Fruit fly (Drosophila melanogaster) whole organism, embryonic: Measurements from ENCODE around the gene Xport-B.
A peak's percentile ranks its signal among the peaks of the same experiment; 100 is the strongest.

Experiments used
- B-H1 ChIP-seq: fragments of 200-800 bp; sonication (Bioruptor generic); IDR thresholded peaks from 3 replicates; pipeline ENCODE4 v1.3.6; 2022; ENCODE audit warnings: missing biosample characterization, missing genetic modification characterization
- Bgb ChIP-seq: fragments of 200-800 bp; sonication (Bioruptor generic); IDR thresholded peaks from 2 replicates; pipeline ENCODE4 v1.3.6; 2022; ENCODE audit warnings: missing biosample characterization, missing genetic modification characterization; ENCODE audit not compliant: partially characterized antibody
- BtbVII ChIP-seq: fragments of 200-800 bp; sonication (Bioruptor generic); optimal IDR thresholded peaks from 3 replicates; lab custom pipeline; 2017; ENCODE audit warnings: missing biosample characterization, mild to moderate bottlenecking, missing genetic modification characterization
- CG10274 ChIP-seq: fragments of 200-800 bp; sonication (Bioruptor generic); optimal IDR thresholded peaks from 3 replicates; lab custom pipeline; 2017; ENCODE audit warnings: missing biosample characterization, mild to moderate bottlenecking, missing genetic modification characterization
- CG12299 ChIP-seq: fragments of 200-800 bp; sonication (Bioruptor generic); optimal IDR thresholded peaks from 2 replicates; lab custom pipeline; 2018; ENCODE audit warnings: missing biosample characterization, mild to moderate bottlenecking, missing genetic modification characterization
- CG12391 ChIP-seq: fragments of 200-800 bp; sonication (Bioruptor generic); optimal IDR thresholded peaks from 3 replicates; lab custom pipeline; 2018; ENCODE audit warnings: missing biosample characterization, mild to moderate bottlenecking, missing genetic modification characterization, moderate library complexity
- CG15514 ChIP-seq: fragments of 200-800 bp; sonication (Bioruptor generic); optimal IDR thresholded peaks from 3 replicates; lab custom pipeline; 2017; ENCODE audit warnings: missing biosample characterization, missing genetic modification characterization, mild to moderate bottlenecking, moderate library complexity, missing genetic modification reagents
- CG16779 ChIP-seq: fragments of 200-800 bp; sonication (Bioruptor generic); IDR thresholded peaks from 2 replicates; pipeline ENCODE4 v1.3.6; 2022; ENCODE audit warnings: missing biosample characterization, missing genetic modification characterization
- CG17328 ChIP-seq: fragments of 200-800 bp; sonication (Bioruptor generic); IDR thresholded peaks from 2 replicates; pipeline ENCODE4 v1.3.6; 2022; ENCODE audit warnings: missing biosample characterization, missing genetic modification characterization
- CG17385 ChIP-seq: fragments of 200-800 bp; sonication (Bioruptor generic); optimal IDR thresholded peaks from 3 replicates; lab custom pipeline; 2018; ENCODE audit warnings: missing biosample characterization, mild to moderate bottlenecking, missing genetic modification characterization
- CG1792 ChIP-seq: fragments of 200-800 bp; sonication (Bioruptor generic); optimal IDR thresholded peaks from 2 replicates; lab custom pipeline; 2016; ENCODE audit warnings: missing biosample characterization, missing genetic modification characterization
- CG18262 ChIP-seq: fragments of 200-800 bp; optimal IDR thresholded peaks from 3 replicates; lab custom pipeline; 2019; ENCODE audit warnings: missing biosample characterization, mild to moderate bottlenecking, missing genetic modification characterization, moderate library complexity
- CG18619 ChIP-seq: fragments of 200-800 bp; sonication (Bioruptor generic); optimal IDR thresholded peaks from 3 replicates; lab custom pipeline; 2017; ENCODE audit warnings: missing biosample characterization, mild to moderate bottlenecking, missing genetic modification characterization
- CG32532 ChIP-seq: fragments of 200-800 bp; sonication (Bioruptor generic); IDR thresholded peaks from 2 replicates; pipeline ENCODE4 v1.3.6; 2022; ENCODE audit warnings: missing biosample characterization, missing genetic modification characterization
- CG4360 ChIP-seq: fragments of 200-800 bp; sonication (Bioruptor generic); IDR thresholded peaks from 2 replicates; pipeline ENCODE4 v1.3.6; 2022; ENCODE audit warnings: missing biosample characterization, missing genetic modification characterization
- CG4707 ChIP-seq: fragments of 200-800 bp; sonication (Bioruptor generic); optimal IDR thresholded peaks from 2 replicates; lab custom pipeline; 2018; ENCODE audit warnings: missing biosample characterization, mild to moderate bottlenecking, missing genetic modification characterization, moderate library complexity
- CG5245 ChIP-seq: fragments of 200-800 bp; sonication (Bioruptor generic); optimal IDR thresholded peaks from 3 replicates; lab custom pipeline; 2016; ENCODE audit warnings: missing biosample characterization, missing genetic modification characterization
- CG6791 ChIP-seq: fragments of 200-800 bp; sonication (Bioruptor generic); IDR thresholded peaks from 3 replicates; pipeline ENCODE4 v1.3.6; 2022; ENCODE audit warnings: missing biosample characterization, missing genetic modification characterization; ENCODE audit not compliant: partially characterized antibody
- CG7839 ChIP-seq: fragments of 200-800 bp; sonication (Bioruptor generic); optimal IDR thresholded peaks from 3 replicates; lab custom pipeline; 2018; ENCODE audit warnings: missing biosample characterization, mild to moderate bottlenecking, missing genetic modification characterization, moderate library complexity
- CG9215 ChIP-seq: fragments of 200-800 bp; sonication (Bioruptor generic); IDR thresholded peaks from 2 replicates; pipeline ENCODE4 v1.3.6; 2022; ENCODE audit warnings: missing biosample characterization, missing genetic modification characterization
- CG9876 ChIP-seq: fragments of 200-800 bp; sonication (Bioruptor generic); optimal IDR thresholded peaks from 2 replicates; lab custom pipeline; 2016; ENCODE audit warnings: missing biosample characterization, missing genetic modification characterization
- Dip3 ChIP-seq: fragments of 200-800 bp; sonication (Bioruptor generic); optimal IDR thresholded peaks from 3 replicates; lab custom pipeline; 2016; ENCODE audit warnings: missing biosample characterization, missing genetic modification characterization
- Dll ChIP-seq: fragments of 200-800 bp; sonication (Bioruptor generic); IDR thresholded peaks from 4 replicates; pipeline ENCODE4 v1.3.6; 2022; ENCODE audit warnings: missing biosample characterization, missing genetic modification characterization; ENCODE audit not compliant: partially characterized antibody
- Eip74EF ChIP-seq, 2 experiments: fragments of 200-800 bp in 1 of 2; fragments of >200 bp in 1 of 2; sonication (Bioruptor generic) in 1 of 2; optimal IDR thresholded peaks; 2 replicates each; lab custom pipeline; 2017 to 2019; ENCODE audit warnings: missing biosample characterization in 2 of 2, missing genetic modification characterization in 2 of 2, mild to moderate bottlenecking in 1 of 2, moderate library complexity in 1 of 2
- H15 ChIP-seq: fragments of 200-800 bp; sonication (Bioruptor generic); IDR thresholded peaks from 3 replicates; pipeline ENCODE4 v1.3.6; 2022; ENCODE audit warnings: missing biosample characterization, missing genetic modification characterization
- Hsf ChIP-seq: fragments of 200-800 bp; sonication (Bioruptor generic); optimal IDR thresholded peaks from 3 replicates; lab custom pipeline; 2016; ENCODE audit warnings: missing biosample characterization, missing genetic modification characterization
- Jarid2 ChIP-seq: fragments of 200-800 bp; sonication (Bioruptor generic); optimal IDR thresholded peaks from 3 replicates; lab custom pipeline; 2017; ENCODE audit warnings: mild to moderate bottlenecking, missing biosample characterization, missing genetic modification reagents, missing genetic modification characterization
- Meics ChIP-seq: fragments of 200-800 bp; sonication (Bioruptor generic); optimal IDR thresholded peaks from 2 replicates; lab custom pipeline; 2017; ENCODE audit warnings: missing biosample characterization, mild to moderate bottlenecking, missing genetic modification characterization
- Scr ChIP-seq: fragments of 200-800 bp; sonication (Bioruptor generic); IDR thresholded peaks from 2 replicates; pipeline ENCODE4 v1.3.6; 2022; ENCODE audit warnings: missing biosample characterization, missing genetic modification characterization; ENCODE audit not compliant: partially characterized antibody
- Sin3A ChIP-seq: fragments of >200 bp; optimal IDR thresholded peaks from 2 replicates; lab custom pipeline; 2018
- abd-A ChIP-seq: fragments of 200-800 bp; sonication (Bioruptor generic); optimal IDR thresholded peaks from 3 replicates; lab custom pipeline; 2019; ENCODE audit warnings: missing biosample characterization, mild to moderate bottlenecking, missing genetic modification characterization, moderate library complexity
- az2 ChIP-seq: fragments of 200-800 bp; sonication (Bioruptor generic); optimal IDR thresholded peaks from 3 replicates; lab custom pipeline; 2016; ENCODE audit warnings: missing biosample characterization, missing genetic modification characterization
- bsh ChIP-seq, 2 experiments: fragments of 200-800 bp; sonication (Bioruptor generic); optimal IDR thresholded peaks; 2 replicates each; lab custom pipeline; 2017 to 2018; ENCODE audit warnings: mild to moderate bottlenecking in 2 of 2, missing biosample characterization in 2 of 2, missing genetic modification characterization in 2 of 2, moderate library complexity in 1 of 2
- danr ChIP-seq: fragments of 200-800 bp; sonication (Bioruptor generic); IDR thresholded peaks from 2 replicates; pipeline ENCODE4 v1.3.6; 2022; ENCODE audit warnings: missing biosample characterization, missing genetic modification characterization
- dmrt11E ChIP-seq: fragments of 200-800 bp; sonication (Bioruptor generic); optimal IDR thresholded peaks from 3 replicates; lab custom pipeline; 2018; ENCODE audit warnings: missing biosample characterization, mild to moderate bottlenecking, missing genetic modification characterization, moderate library complexity
- dysf ChIP-seq: fragments of 200-800 bp; sonication (Bioruptor generic); IDR thresholded peaks from 3 replicates; pipeline ENCODE4 v1.3.6; 2022; ENCODE audit warnings: missing biosample characterization, missing genetic modification characterization
- esg ChIP-seq: fragments of 200-800 bp; sonication (Bioruptor generic); conservative IDR thresholded peaks from 2 replicates; pipeline ENCODE4 v1.3.6; 2022; ENCODE audit warnings: missing biosample characterization, missing genetic modification characterization
- fru ChIP-seq: fragments of >200 bp; optimal IDR thresholded peaks from 2 replicates; lab custom pipeline; 2017
- gro ChIP-seq: fragments of 200-800 bp; sonication (Bioruptor generic); optimal IDR thresholded peaks from 2 replicates; lab custom pipeline; 2016; ENCODE audit warnings: missing biosample characterization, missing genetic modification characterization
- hkb ChIP-seq, 2 experiments: fragments of 200-800 bp in 1 of 2; fragments of >200 bp in 1 of 2; sonication (Bioruptor generic) in 1 of 2; IDR thresholded peaks in 1 of 2; optimal IDR thresholded peaks in 1 of 2; 2 replicates each; pipeline versions ENCODE4 v1.3.6 to Lab custom; 2017 to 2022; ENCODE audit warnings: missing biosample characterization in 1 of 2, missing genetic modification characterization in 1 of 2
- ind ChIP-seq: fragments of 200-800 bp; sonication (Bioruptor generic); optimal IDR thresholded peaks from 3 replicates; lab custom pipeline; 2016; ENCODE audit warnings: missing biosample characterization, missing genetic modification characterization
- ken ChIP-seq: fragments of 200-800 bp; sonication (Bioruptor generic); IDR thresholded peaks from 3 replicates; pipeline ENCODE4 v1.3.6; 2022; ENCODE audit warnings: missing biosample characterization, missing genetic modification characterization
- nmo ChIP-seq: fragments of 200-800 bp; sonication (Bioruptor generic); optimal IDR thresholded peaks from 2 replicates; lab custom pipeline; 2018; ENCODE audit warnings: missing biosample characterization, mild to moderate bottlenecking, missing genetic modification characterization, moderate library complexity
- oc ChIP-seq: fragments of 200-800 bp; sonication (Bioruptor generic); optimal IDR thresholded peaks from 2 replicates; lab custom pipeline; 2018; ENCODE audit warnings: missing biosample characterization, mild to moderate bottlenecking, missing genetic modification characterization, moderate library complexity
- pros ChIP-seq: fragments of 200-800 bp; sonication (Bioruptor generic); optimal IDR thresholded peaks from 3 replicates; lab custom pipeline; 2019; ENCODE audit warnings: missing biosample characterization, mild to moderate bottlenecking, missing genetic modification characterization, moderate library complexity
- schlank ChIP-seq: fragments of 200-800 bp; sonication (Bioruptor generic); optimal IDR thresholded peaks from 2 replicates; lab custom pipeline; 2018; ENCODE audit warnings: missing biosample characterization, mild to moderate bottlenecking, missing genetic modification characterization
- scrt ChIP-seq: fragments of 200-800 bp; sonication (Bioruptor generic); optimal IDR thresholded peaks from 2 replicates; lab custom pipeline; 2018; ENCODE audit warnings: missing biosample characterization, mild to moderate bottlenecking, missing genetic modification characterization, moderate library complexity
- sens ChIP-seq: fragments of 200-800 bp; sonication (Bioruptor generic); peaks from one replicate; lab custom pipeline; 2016; ENCODE audit warnings: missing biosample characterization, missing genetic modification characterization
- tap ChIP-seq: fragments of 200-800 bp; optimal IDR thresholded peaks from 3 replicates; lab custom pipeline; 2019; ENCODE audit warnings: missing biosample characterization, mild to moderate bottlenecking, missing genetic modification characterization, moderate library complexity
- z ChIP-seq: fragments of 200-800 bp; sonication (Bioruptor generic); IDR thresholded peaks from 3 replicates; pipeline ENCODE4 v1.3.6; 2022; ENCODE audit warnings: missing biosample characterization, missing genetic modification characterization

Xport-B gene

dm6 chr3R:19889603-19890187 is 25.5 kb downstream of the Xport-B start (continued):
- TF ChIP-seq CG17328 (0 out of 2 replicates have a peak, but pooled peaks have one; percentile 14), az2 (GFP tag; lab: Kevin White, UChicago) (peak; percentile 28), pros (GFP tag; lab: Kevin White, UChicago) (no peak), CG1792 (GFP tag; lab: Kevin White, UChicago) (no peak), Hsf (GFP tag; lab: Kevin White, UChicago) (no peak), CG18262 (tag; lab: Kevin White, UChicago) (peak; percentile 64), CG7839 (tag; lab: Kevin White, UChicago) (peak; percentile 89), tap (tag; lab: Kevin White, UChicago) (peak; percentile 67), nmo (peak; percentile 85), dysf (peak; percentile 79), H15 (GFP tag; lab: Robert Waterston, UW) (no peak), bsh (GFP tag; optimal IDR thresholded peaks at IDR 0.05; lab: Kevin White, UChicago) (peak in 1 of 2 experiments; percentile 52), CG10274 (GFP tag; lab: Kevin White, UChicago) (peak; percentile 80), CG17385 (GFP tag; lab: Kevin White, UChicago) (peak; percentile 64), ken (GFP tag; lab: Robert Waterston, UW) (no peak), Bgb (no peak), CG4360 (GFP tag; lab: Robert Waterston, UW) (no peak), CG9876 (no peak), abd-A (peak; percentile 43), oc (tag; lab: Kevin White, UChicago) (peak; percentile 36), CG4707 (no peak), CG6791 (GFP tag; lab: Robert Waterston, UW) (no peak), danr (GFP tag; lab: Robert Waterston, UW) (no peak), schlank (tag; lab: Kevin White, UChicago) (peak; percentile 45), CG9215 (GFP tag; lab: Robert Waterston, UW) (peak; percentile 69), Dip3 (GFP tag; lab: Kevin White, UChicago) (peak; percentile 17), sens (GFP tag; lab: Kevin White, UChicago) (peak; percentile 47), CG15514 (peak; percentile 71), hkb (optimal IDR thresholded peaks at IDR 0.05; lab: Kevin White, UChicago) (no peak), hkb (GFP tag; IDR thresholded peaks at IDR 0.05; lab: Robert Waterston, UW) (peak; percentile 66), CG32532 (GFP tag; lab: Robert Waterston, UW) (peak; percentile 76), z (GFP tag; lab: Robert Waterston, UW) (peak; percentile 72; the same call in 2 of the 3 replicates), esg (GFP tag; lab: Robert Waterston, UW) (peak; percentile 53), ind (GFP tag; lab: Kevin White, UChicago) (peak; percentile 73), Dll (GFP tag; lab: Robert Waterston, UW) (no peak), BtbVII (GFP tag; lab: Kevin White, UChicago) (peak; percentile 87), CG12391 (peak; percentile 73), CG18619 (GFP tag; lab: Kevin White, UChicago) (peak; percentile 72), Scr (GFP tag; lab: Robert Waterston, UW) (no peak), Sin3A (lab: Kevin White, UChicago) (no peak), Meics (GFP tag; lab: Kevin White, UChicago) (peak; percentile 92), Jarid2 (GFP tag; lab: Kevin White, UChicago) (peak; percentile 58), gro (peak; percentile 16), CG16779 (GFP tag; lab: Robert Waterston, UW) (no peak), scrt (peak; percentile 80), CG5245 (GFP tag; lab: Kevin White, UChicago) (peak; percentile 16), fru (lab: Kevin White, UChicago) (no peak), Eip74EF (GFP tag; optimal IDR thresholded peaks at IDR 0.05; lab: Kevin White, UChicago) (peak in 1 of 2 experiments; percentile 76), B-H1 (GFP tag; lab: Robert Waterston, UW) (no peak), dmrt11E (tag; lab: Kevin White, UChicago) (no peak), CG12299 (tag; lab: Kevin White, UChicago) (peak; percentile 45)
